Fruit fly (Drosophila melanogaster) whole organism, embryonic: ENCODE data around the gene CG9733.

Experiments
- BtbVII ChIP-seq: fragments of 200-800 bp; sonication (Bioruptor generic); optimal IDR thresholded peaks from 3 replicates; lab custom pipeline; 2017; ENCODE audit warnings: missing biosample characterization, mild to moderate bottlenecking, missing genetic modification characterization
- CG10209 ChIP-seq: fragments of 200-800 bp; sonication (Bioruptor generic); optimal IDR thresholded peaks from 3 replicates; lab custom pipeline; 2017; ENCODE audit warnings: missing biosample characterization, mild to moderate bottlenecking, missing genetic modification characterization, missing genetic modification reagents
- CG11247 ChIP-seq: fragments of 200-800 bp; sonication (Bioruptor generic); IDR thresholded peaks from 2 replicates; pipeline ENCODE4 v1.3.6; 2022; ENCODE audit warnings: missing biosample characterization, missing genetic modification characterization
- CG12391 ChIP-seq: fragments of 200-800 bp; sonication (Bioruptor generic); optimal IDR thresholded peaks from 3 replicates; lab custom pipeline; 2018; ENCODE audit warnings: missing biosample characterization, mild to moderate bottlenecking, missing genetic modification characterization, moderate library complexity
- CG14050 ChIP-seq: fragments of 200-800 bp; sonication (Bioruptor generic); IDR thresholded peaks from 3 replicates; pipeline ENCODE4 v1.3.6; 2022; ENCODE audit warnings: missing biosample characterization, missing genetic modification characterization
- CG30431 ChIP-seq: fragments of 200-800 bp; sonication (Bioruptor generic); optimal IDR thresholded peaks from 2 replicates; lab custom pipeline; 2017; ENCODE audit warnings: missing biosample characterization, missing genetic modification characterization
- CG3995 ChIP-seq: fragments of 200-800 bp; sonication (Bioruptor generic); optimal IDR thresholded peaks from 3 replicates; lab custom pipeline; 2016; ENCODE audit warnings: missing biosample characterization, missing genetic modification characterization
- CG9727 ChIP-seq: fragments of 200-800 bp; sonication (Bioruptor generic); optimal IDR thresholded peaks from 3 replicates; lab custom pipeline; 2017; ENCODE audit warnings: missing biosample characterization, mild to moderate bottlenecking, missing genetic modification characterization
- CTCF ChIP-seq: fragments of 200-800 bp; sonication (Bioruptor generic); optimal IDR thresholded peaks from 2 replicates; lab custom pipeline; 2017; ENCODE audit warnings: missing biosample characterization, mild to moderate bottlenecking, missing genetic modification characterization, moderate library complexity
- Neu2 ChIP-seq: fragments of 200-800 bp; sonication (Bioruptor generic); optimal IDR thresholded peaks from 3 replicates; lab custom pipeline; 2016; ENCODE audit warnings: missing biosample characterization, missing genetic modification characterization, borderline replicate concordance
- Usf ChIP-seq: fragments of 200-800 bp; sonication (Bioruptor generic); optimal IDR thresholded peaks from 2 replicates; lab custom pipeline; 2017; ENCODE audit warnings: missing genotype, missing biosample characterization, missing genetic modification characterization
- ato ChIP-seq: fragments of 200-800 bp; sonication (Bioruptor generic); IDR thresholded peaks from 2 replicates; pipeline ENCODE4 v1.3.6; 2022; ENCODE audit warnings: missing biosample characterization, missing genetic modification characterization; ENCODE audit not compliant: partially characterized antibody
- gcm ChIP-seq: fragments of 200-800 bp; sonication (Bioruptor generic); optimal IDR thresholded peaks from 2 replicates; lab custom pipeline; 2019; ENCODE audit warnings: missing biosample characterization, mild to moderate bottlenecking, missing genetic modification characterization, moderate library complexity
- lilli ChIP-seq: fragments of 200-800 bp; sonication (Bioruptor generic); optimal IDR thresholded peaks from 3 replicates; lab custom pipeline; 2016; ENCODE audit warnings: missing biosample characterization, missing genetic modification characterization

DNA sequence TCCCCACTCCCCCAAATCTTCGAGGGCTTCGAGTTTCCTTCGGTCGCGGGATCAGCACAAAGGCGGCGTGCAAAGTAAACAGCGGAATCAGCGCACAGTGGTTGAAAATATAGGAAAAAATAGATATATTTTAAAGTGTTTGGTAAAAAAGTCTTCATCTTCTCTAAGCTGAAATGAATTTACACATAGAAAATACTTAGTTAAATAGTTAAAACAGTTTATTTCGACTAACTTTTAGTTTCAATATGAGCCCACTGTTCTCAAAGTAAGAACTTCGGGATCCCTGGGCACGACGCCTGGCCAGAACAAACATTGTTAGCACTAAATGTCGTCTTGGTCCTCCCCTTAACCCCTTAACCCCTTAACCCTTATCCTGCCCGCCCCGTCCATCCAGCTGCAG is 15.3 kb upstream of the CG9733 start:
- TF ChIP-seq CG30431 (GFP tag; lab: Kevin White, UChicago) (no peak), Neu2 (no peak), CG10209 (GFP tag; lab: Kevin White, UChicago) (no peak), gcm (GFP tag; lab: Kevin White, UChicago) (no peak), ato (no peak), CG14050 (GFP tag; lab: Robert Waterston, UW) (no peak), Usf (GFP tag; lab: Kevin White, UChicago) (no peak), CG11247 (GFP tag; lab: Robert Waterston, UW) (no peak), CG3995 (GFP tag; lab: Kevin White, UChicago) (no peak), CG9727 (GFP tag; lab: Kevin White, UChicago) (no peak), BtbVII (GFP tag; lab: Kevin White, UChicago) (no peak), CTCF (GFP tag; lab: Kevin White, UChicago) (no peak), CG12391 (tag; lab: Kevin White, UChicago) (peak; percentile 19), lilli (GFP tag; lab: Kevin White, UChicago) (no peak)
